Worm (Caenorhabditis elegans) whole organism, L1 larva: ENCODE results near the gene srx-45.

ENCODE experiments used
- C04F5.9 ChIP-seq: sonication (generic microtip); optimal IDR thresholded peaks from 2 replicates; lab custom pipeline; 2016; ENCODE audit warnings: missing genetic modification characterization, missing compliant biosample characterization
- C16A3.4 ChIP-seq: fragments of 150-350 bp; optimal IDR thresholded peaks from 2 replicates; lab custom pipeline; 2014; ENCODE audit warnings: missing biosample characterization, missing genetic modification characterization
- alr-1 ChIP-seq: fragments of 200-800 bp; sonication (Bioruptor generic); optimal IDR thresholded peaks from 2 replicates; lab custom pipeline; 2018; ENCODE audit warnings: borderline replicate concordance, mild to moderate bottlenecking, missing genetic modification characterization, missing compliant biosample characterization
- aly-2 ChIP-seq: fragments of 150-350 bp; optimal IDR thresholded peaks from 2 replicates; lab custom pipeline; 2014; ENCODE audit warnings: missing biosample characterization, missing genetic modification characterization
- ama-1 ChIP-seq: fragments of 150-350 bp; optimal IDR thresholded peaks from 2 replicates; lab custom pipeline; 2014
- ceh-8 ChIP-seq: fragments of 200-800 bp; sonication (Bioruptor generic); optimal IDR thresholded peaks from 2 replicates; lab custom pipeline; 2018; ENCODE audit warnings: mild to moderate bottlenecking, missing genetic modification characterization, moderate library complexity, missing compliant biosample characterization
- ceh-90 ChIP-seq: sonication (generic microtip); optimal IDR thresholded peaks from 2 replicates; lab custom pipeline; 2016; ENCODE audit warnings: missing genetic modification characterization, missing compliant biosample characterization
- dpl-1 ChIP-seq, 3 experiments: fragments of 150-350 bp in 2 of 3; sonication (generic microtip) in 1 of 3; optimal IDR thresholded peaks; 2 replicates each; lab custom pipeline; 2014 to 2017; ENCODE audit warnings: missing biosample characterization in 3 of 3, missing genetic modification characterization in 3 of 3, missing genetic modification reagents in 3 of 3
- dsc-1 ChIP-seq: sonication (generic microtip); optimal IDR thresholded peaks from 2 replicates; lab custom pipeline; 2016; ENCODE audit warnings: mild to moderate bottlenecking, missing genetic modification characterization, missing compliant biosample characterization
- efl-1 ChIP-seq, 4 experiments: fragments of 150-350 bp; optimal IDR thresholded peaks in 3 of 4; peaks in 1 of 4; 1 replicate in 1 of 4; 2 replicates in 3 of 4; lab custom pipeline; 2014; ENCODE audit warnings: missing biosample characterization in 2 of 4, missing genetic modification characterization in 2 of 4, missing genetic modification reagents in 2 of 4
- efl-3 ChIP-seq: fragments of 200-800 bp; sonication (Bioruptor generic); optimal IDR thresholded peaks from 2 replicates; lab custom pipeline; 2018; ENCODE audit warnings: mild to moderate bottlenecking, missing genetic modification characterization, missing compliant biosample characterization
- egl-13 ChIP-seq: sonication (generic microtip); optimal IDR thresholded peaks from 2 replicates; lab custom pipeline; 2016; ENCODE audit warnings: missing genotype, missing genetic modification reagents, missing genetic modification characterization, missing compliant biosample characterization
- egl-27 ChIP-seq, 2 experiments: fragments of 150-350 bp in 1 of 2; sonication (generic microtip); optimal IDR thresholded peaks; 3 replicates each; lab custom pipeline; 2017 to 2018; ENCODE audit warnings: missing biosample characterization in 2 of 2, missing genetic modification characterization in 2 of 2, missing genetic modification reagents in 2 of 2
- elt-2 ChIP-seq: sonication (generic microtip); optimal IDR thresholded peaks from 2 replicates; lab custom pipeline; 2016; ENCODE audit warnings: missing genetic modification characterization, mild to moderate bottlenecking, inconsistent platforms, missing compliant biosample characterization, missing genetic modification reagents
- elt-3 ChIP-seq, 6 experiments: fragments of 150-350 bp in 1 of 6; sonication (generic microtip); optimal IDR thresholded peaks; 2 replicates each; lab custom pipeline; 2017 to 2018; ENCODE audit warnings: missing biosample characterization in 6 of 6, missing genetic modification characterization in 6 of 6, inconsistent platforms in 1 of 6
- fkh-4 ChIP-seq: sonication (generic microtip); optimal IDR thresholded peaks from 2 replicates; lab custom pipeline; 2016; ENCODE audit warnings: missing compliant biosample characterization, missing genetic modification characterization, borderline replicate concordance
- grh-1 ChIP-seq: fragments of 200-800 bp; sonication (Bioruptor generic); IDR thresholded peaks from 2 replicates; pipeline ENCODE4 v1.3.6; 2022; ENCODE audit warnings: missing genetic modification reagents, missing genetic modification characterization, missing compliant biosample characterization
- hlh-4 ChIP-seq: sonication (generic microtip); optimal IDR thresholded peaks from 2 replicates; lab custom pipeline; 2016; ENCODE audit warnings: mild to moderate bottlenecking, missing genetic modification characterization, missing compliant biosample characterization
- isw-1 ChIP-seq: fragments of 200-800 bp; sonication (Bioruptor generic); IDR thresholded peaks from 2 replicates; pipeline ENCODE4 v1.3.6; 2022; ENCODE audit warnings: missing genetic modification characterization, missing compliant biosample characterization
- jun-1 ChIP-seq: fragments of 150-350 bp; optimal IDR thresholded peaks from 2 replicates; lab custom pipeline; 2014; ENCODE audit warnings: missing biosample characterization, missing genetic modification reagents, missing genetic modification characterization
- lin-13 ChIP-seq: fragments of 150-350 bp; optimal IDR thresholded peaks from 2 replicates; lab custom pipeline; 2014; ENCODE audit warnings: missing biosample characterization, missing genetic modification reagents, missing genetic modification characterization
- lin-35 ChIP-seq, 2 experiments: fragments of 150-350 bp; optimal IDR thresholded peaks; 2 replicates each; lab custom pipeline; 2014; ENCODE audit warnings: missing biosample characterization in 2 of 2, missing genetic modification characterization in 2 of 2, missing genetic modification reagents in 2 of 2
- lin-39 ChIP-seq: fragments of 150-350 bp; optimal IDR thresholded peaks from 2 replicates; lab custom pipeline; 2014; ENCODE audit warnings: missing biosample characterization, missing genetic modification reagents, missing genetic modification characterization
- lsy-2 ChIP-seq, 2 experiments: fragments of 150-350 bp; optimal IDR thresholded peaks; 2 replicates each; lab custom pipeline; 2014; ENCODE audit warnings: missing biosample characterization in 2 of 2, missing genetic modification characterization in 2 of 2
- mab-9 ChIP-seq: fragments of 200-800 bp; sonication (Bioruptor generic); IDR thresholded peaks from 2 replicates; pipeline ENCODE4 v1.3.6; 2022; ENCODE audit warnings: missing genetic modification reagents, missing genetic modification characterization, missing compliant biosample characterization
- mdl-1 ChIP-seq, 2 experiments: fragments of 150-350 bp; optimal IDR thresholded peaks; 2 replicates each; lab custom pipeline; 2014 to 2017; ENCODE audit warnings: missing biosample characterization in 2 of 2, missing genetic modification characterization in 2 of 2, inconsistent platforms in 1 of 2
- mef-2 ChIP-seq: fragments of 150-350 bp; optimal IDR thresholded peaks from 2 replicates; lab custom pipeline; 2014; ENCODE audit warnings: missing biosample characterization, missing genetic modification characterization
- nhr-11 ChIP-seq: fragments of 150-350 bp; optimal IDR thresholded peaks from 2 replicates; lab custom pipeline; 2014; ENCODE audit warnings: missing biosample characterization, missing genetic modification characterization
- nhr-12 ChIP-seq: sonication (generic microtip); optimal IDR thresholded peaks from 2 replicates; lab custom pipeline; 2017; ENCODE audit warnings: missing biosample characterization, missing genetic modification characterization
- nhr-19 ChIP-seq: fragments of 200-800 bp; sonication (Bioruptor generic); conservative IDR thresholded peaks from 2 replicates; pipeline ENCODE4 v1.3.6; 2022; ENCODE audit warnings: missing genetic modification characterization, missing compliant biosample characterization
- nhr-20 ChIP-seq: sonication (generic microtip); optimal IDR thresholded peaks from 2 replicates; lab custom pipeline; 2016; ENCODE audit warnings: mild to moderate bottlenecking, missing genetic modification characterization, missing compliant biosample characterization
- nhr-237 ChIP-seq: fragments of 150-350 bp; optimal IDR thresholded peaks from 2 replicates; lab custom pipeline; 2014; ENCODE audit warnings: missing biosample characterization, missing genetic modification characterization
- nhr-28 ChIP-seq: fragments of 150-350 bp; optimal IDR thresholded peaks from 2 replicates; lab custom pipeline; 2014; ENCODE audit warnings: missing biosample characterization, missing genetic modification characterization
- nhr-71 ChIP-seq: sonication (generic microtip); optimal IDR thresholded peaks from 2 replicates; lab custom pipeline; 2016; ENCODE audit warnings: mild to moderate bottlenecking, missing genetic modification characterization, moderate library complexity, missing compliant biosample characterization
- nhr-76 ChIP-seq: sonication (generic microtip); optimal IDR thresholded peaks from 2 replicates; lab custom pipeline; 2017; ENCODE audit warnings: missing biosample characterization, missing genetic modification characterization
- nhr-84 ChIP-seq: sonication (generic microtip); optimal IDR thresholded peaks from 2 replicates; lab custom pipeline; 2017; ENCODE audit warnings: missing biosample characterization, missing genetic modification characterization
- rnt-1 ChIP-seq: sonication (generic microtip); optimal IDR thresholded peaks from 2 replicates; lab custom pipeline; 2016; ENCODE audit warnings: mild to moderate bottlenecking, missing genetic modification characterization, moderate library complexity, missing compliant biosample characterization
- sox-4 ChIP-seq: sonication (generic microtip); optimal IDR thresholded peaks from 2 replicates; lab custom pipeline; 2016; ENCODE audit warnings: missing genetic modification characterization, missing compliant biosample characterization
- sup-37 ChIP-seq: fragments of 200-800 bp; sonication (Bioruptor generic); optimal IDR thresholded peaks from 2 replicates; lab custom pipeline; 2018; ENCODE audit warnings: mild to moderate bottlenecking, missing genetic modification characterization, missing compliant biosample characterization
- swsn-7 ChIP-seq: sonication (generic microtip); optimal IDR thresholded peaks from 2 replicates; lab custom pipeline; 2016; ENCODE audit warnings: missing genetic modification characterization, missing compliant biosample characterization
- tlp-1 ChIP-seq: fragments of 150-350 bp; optimal IDR thresholded peaks from 2 replicates; lab custom pipeline; 2014; ENCODE audit warnings: missing biosample characterization, missing genetic modification characterization
- unc-130 ChIP-seq: fragments of 150-350 bp; optimal IDR thresholded peaks from 2 replicates; lab custom pipeline; 2017; ENCODE audit warnings: missing biosample characterization, missing genetic modification characterization, inconsistent platforms
- unc-62 ChIP-seq: fragments of 150-350 bp; optimal IDR thresholded peaks from 2 replicates; lab custom pipeline; 2014; ENCODE audit warnings: missing biosample characterization, missing genetic modification reagents, missing genetic modification characterization
- unc-86 ChIP-seq: sonication (generic microtip); optimal IDR thresholded peaks from 2 replicates; lab custom pipeline; 2016; ENCODE audit warnings: missing genetic modification characterization, missing compliant biosample characterization
- unc-98 ChIP-seq: fragments of 200-800 bp; sonication (Bioruptor generic); IDR thresholded peaks from 2 replicates; pipeline ENCODE4 v1.3.6; 2022; ENCODE audit warnings: missing genetic modification characterization, missing compliant biosample characterization
- xbp-1 ChIP-seq: sonication (generic microtip); optimal IDR thresholded peaks from 2 replicates; lab custom pipeline; 2016; ENCODE audit warnings: missing genetic modification characterization, missing compliant biosample characterization
- zag-1 ChIP-seq: fragments of 150-350 bp; optimal IDR thresholded peaks from 2 replicates; lab custom pipeline; 2014; ENCODE audit warnings: missing biosample characterization, missing genetic modification characterization
- zip-4 ChIP-seq: fragments of 200-800 bp; sonication (Bioruptor generic); optimal IDR thresholded peaks from 2 replicates; lab custom pipeline; 2018; ENCODE audit warnings: mild to moderate bottlenecking, missing genetic modification characterization, moderate library complexity, missing compliant biosample characterization

Gene srx-45

ce11 chrIII:9306596-9306995, at the start of gene srx-45:
Gene srx-45, minus strand, starts transcription at chrIII:9306696.
- no peak for TF ChIP-seq unc-86 (tag; lab: Kevin White, UChicago)
- no peak for TF ChIP-seq nhr-28 (tag; lab: Kevin White, UChicago)
- no peak for TF ChIP-seq sox-4 (tag; lab: Kevin White, UChicago)

- no peak for TF ChIP-seq aly-2 (tag; lab: Kevin White, UChicago)
Measured at ce11 chrIII:9355412-9355969, 49.0 kb upstream of the srx-45 start, which contains the start of gene chtb-1. Gene chtb-1, minus strand, starts transcription at chrIII:9355462.

ce11 chrIII:9353814-9354213, 47.3 kb upstream of the srx-45 start:
- no peak for TF ChIP-seq fkh-4 (tag; lab: Kevin White, UChicago)
- TF ChIP-seq nhr-76 (tag; lab: Kevin White, UChicago), result no peak
- TF ChIP-seq lin-13 (GFP tag; lab: Kevin White, UChicago), result no peak
- TF ChIP-seq ama-1 (lab: Kevin White, UChicago), result no peak
- TF ChIP-seq mef-2 (tag; lab: Kevin White, UChicago), result no peak
- TF ChIP-seq nhr-12 (tag; lab: Kevin White, UChicago), result no peak
- no peak for TF ChIP-seq unc-62 (GFP tag; lab: Kevin White, UChicago)
- peak; percentile 43 for TF ChIP-seq unc-130 (tag; lab: Kevin White, UChicago)
- TF ChIP-seq elt-2, result no peak
- TF ChIP-seq egl-27 (tag; optimal IDR thresholded peaks at IDR 0.05; lab: Kevin White, UChicago), result no peak
- no peak for TF ChIP-seq ceh-90 (tag; lab: Kevin White, UChicago)
- TF ChIP-seq isw-1 (GFP tag; lab: Robert Waterston, UW), result no peak
- no peak for TF ChIP-seq unc-98 (GFP tag; lab: Robert Waterston, UW)
- no peak for TF ChIP-seq nhr-84
- TF ChIP-seq nhr-20 (tag; lab: Kevin White, UChicago), result no peak
- TF ChIP-seq alr-1, result no peak
- TF ChIP-seq C04F5.9 (tag; lab: Kevin White, UChicago), result no peak
- TF ChIP-seq jun-1 (tag; lab: Kevin White, UChicago), result no peak
- TF ChIP-seq rnt-1 (tag; lab: Kevin White, UChicago), result peak; percentile 60
- no peak for TF ChIP-seq xbp-1 (tag; lab: Kevin White, UChicago)
- TF ChIP-seq mdl-1 (tag; optimal IDR thresholded peaks at IDR 0.05; lab: Kevin White, UChicago), result peak in 1 of 2 experiments; percentile 27
- no peak for TF ChIP-seq egl-13
- TF ChIP-seq nhr-11 (tag; lab: Kevin White, UChicago), result no peak
- TF ChIP-seq C16A3.4 (tag; lab: Kevin White, UChicago), result no peak
- TF ChIP-seq lin-35 (GFP tag; optimal IDR thresholded peaks at IDR 0.05; lab: Kevin White, UChicago), result peak in 1 of 2 experiments; percentile 18
- no peak for TF ChIP-seq elt-3 (tag; optimal IDR thresholded peaks at IDR 0.05; lab: Kevin White, UChicago)
- no peak for TF ChIP-seq tlp-1 (tag; lab: Kevin White, UChicago)
- TF ChIP-seq ceh-8 (GFP tag; lab: Kevin White, UChicago), result no peak
- TF ChIP-seq lsy-2 (tag; optimal IDR thresholded peaks at IDR 0.05; lab: Kevin White, UChicago), result no peak
- TF ChIP-seq hlh-4 (tag; lab: Kevin White, UChicago), result no peak
- TF ChIP-seq nhr-19, result 0 out of 2 replicates have a peak, but pooled peaks have one; percentile 12
- no peak for TF ChIP-seq mab-9
- TF ChIP-seq dsc-1, result no peak
- TF ChIP-seq efl-1 (optimal IDR thresholded peaks at IDR 0.05; lab: Kevin White, UChicago), result peak; percentile 22 to 24
- peak; percentile 16 to 23 for TF ChIP-seq efl-1 (GFP tag; optimal IDR thresholded peaks at IDR 0.05 in 1 of 2; lab: Kevin White, UChicago)
- no peak for TF ChIP-seq swsn-7 (tag; lab: Kevin White, UChicago)
- TF ChIP-seq zip-4, result no peak
- no peak for TF ChIP-seq efl-3 (GFP tag; lab: Kevin White, UChicago)
- TF ChIP-seq lin-39 (tag; lab: Kevin White, UChicago), result no peak
- TF ChIP-seq dpl-1 (GFP tag; optimal IDR thresholded peaks at IDR 0.05; lab: Kevin White, UChicago), result peak in 1 of 3 experiments; percentile 6
- no peak for TF ChIP-seq nhr-28 (tag; lab: Kevin White, UChicago)
- TF ChIP-seq sup-37 (GFP tag; lab: Kevin White, UChicago), result no peak
- peak; percentile 51 for TF ChIP-seq nhr-71 (tag; lab: Kevin White, UChicago)
- TF ChIP-seq nhr-237 (tag; lab: Kevin White, UChicago), result no peak
- TF ChIP-seq zag-1 (tag; lab: Kevin White, UChicago), result no peak
- no peak for TF ChIP-seq grh-1 (GFP tag; lab: Robert Waterston, UW)
